Worm (Caenorhabditis elegans): ENCODE data around the gene srx-96.

Gene srx-96

DNA sequence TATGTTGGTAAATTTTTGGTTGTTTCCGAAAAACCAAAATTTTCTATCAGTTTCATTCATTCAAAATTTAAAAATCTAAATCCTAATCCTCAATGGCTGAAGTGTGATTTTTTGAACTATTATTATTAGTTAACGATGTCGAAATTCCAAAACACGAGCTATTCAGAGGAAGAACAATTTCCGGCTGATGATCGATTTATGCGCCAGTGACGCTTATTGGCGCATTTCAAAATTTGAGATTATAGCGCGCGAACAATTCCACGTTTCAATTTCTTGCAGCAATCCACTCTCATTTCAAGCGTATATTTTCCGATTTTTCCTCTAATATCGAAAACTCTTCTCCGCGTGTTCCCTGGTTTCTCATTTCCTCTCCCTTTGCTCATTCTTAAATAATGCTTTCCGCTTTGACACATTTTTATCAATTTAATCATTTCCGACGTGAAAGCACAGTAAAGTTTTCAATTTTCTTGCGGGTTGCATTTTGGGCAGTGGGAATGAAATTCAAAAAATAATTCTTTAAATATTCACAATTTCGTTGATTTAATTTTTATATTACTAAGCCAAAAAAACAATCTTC, 46.7 kb upstream of the srx-96 start (continued):
- TF ChIP-seq attf-5 (GFP tag; optimal IDR thresholded peaks at IDR 0.05) = no peak
- peak; percentile 38 for TF ChIP-seq lin-40 (tag; optimal IDR thresholded peaks at IDR 0.05)
- TF ChIP-seq egl-44 (GFP tag; IDR thresholded peaks at IDR 0.05) = no peak
- no peak for TF ChIP-seq Y67H2A.10 (GFP tag; conservative IDR thresholded peaks at IDR 0.05)
- no peak for TF ChIP-seq ztf-28 (GFP tag; IDR thresholded peaks at IDR 0.05)
- TF ChIP-seq Y53G8AR.9 (GFP tag; conservative IDR thresholded peaks at IDR 0.05) = 0 out of 2 replicates have a peak, but pooled peaks have one; percentile 68
- TF ChIP-seq somi-1 (GFP tag; optimal IDR thresholded peaks at IDR 0.05) = no peak
- peak; percentile 73; the same call in 1 of the 2 replicates for TF ChIP-seq madf-6 (GFP tag; IDR thresholded peaks at IDR 0.05)
- no peak for TF ChIP-seq snpc-1.3 (tag; optimal IDR thresholded peaks at IDR 0.05; ENCODE audit: insufficient read depth)
- peak; percentile 15; the same call in 1 of the 2 replicates for TF ChIP-seq Y56A3A.18 (GFP tag; IDR thresholded peaks at IDR 0.05)
- TF ChIP-seq let-607 (tag; optimal IDR thresholded peaks at IDR 0.05) = peak in 1 of 2 experiments; percentile 19
- no peak for TF ChIP-seq aptf-2 (GFP tag; conservative IDR thresholded peaks at IDR 0.05)
- TF ChIP-seq ZK185.1 (tag; optimal IDR thresholded peaks at IDR 0.05; ENCODE audit: poor library complexity, severe bottlenecking) = peak; percentile 2
- TF ChIP-seq Y95B8A.8 (GFP tag; IDR thresholded peaks at IDR 0.05) = 0 out of 2 replicates have a peak, but pooled peaks have one; percentile 5
- no peak for TF ChIP-seq ceh-58 (GFP tag; IDR thresholded peaks at IDR 0.05)
- TF ChIP-seq die-1 (tag; optimal IDR thresholded peaks at IDR 0.05) = no peak
- TF ChIP-seq chd-7 (tag; optimal IDR thresholded peaks at IDR 0.05) = no peak
- TF ChIP-seq fkh-3 (tag; optimal IDR thresholded peaks at IDR 0.05) = no peak
- 0 out of 2 replicates have a peak, but pooled peaks have one; percentile 32 for TF ChIP-seq hmg-20 (GFP tag; IDR thresholded peaks at IDR 0.05)
- no peak for TF ChIP-seq hlh-12 (tag; optimal IDR thresholded peaks at IDR 0.05)
- no peak for TF ChIP-seq gei-17 (GFP tag; optimal IDR thresholded peaks at IDR 0.05)
- TF ChIP-seq nfyb-1 (GFP tag; IDR thresholded peaks at IDR 0.05) = no peak
- TF ChIP-seq F57A8.1 (GFP tag; optimal IDR thresholded peaks at IDR 0.05) = no peak
- TF ChIP-seq hmg-1.2 (GFP tag; IDR thresholded peaks at IDR 0.05) = no peak
- TF ChIP-seq ama-1 (optimal IDR thresholded peaks at IDR 0.05) = no peak
- no peak for TF ChIP-seq ama-1 (GFP tag; optimal IDR thresholded peaks at IDR 0.05)
- peak; percentile 23; the same call in 1 of the 2 replicates for TF ChIP-seq hsf-1 (GFP tag; IDR thresholded peaks at IDR 0.05)
- no peak for TF ChIP-seq mes-4 (tag; optimal IDR thresholded peaks at IDR 0.05)
- TF ChIP-seq lsy-27 (tag; optimal IDR thresholded peaks at IDR 0.05; ENCODE audit: borderline replicate concordance, insufficient read depth) = no peak
- no peak for TF ChIP-seq lir-1 (GFP tag; conservative IDR thresholded peaks at IDR 0.05)
- TF ChIP-seq hrde-1 (tag; optimal IDR thresholded peaks at IDR 0.05; ENCODE audit: borderline replicate concordance) = no peak
- peak; percentile 42 for TF ChIP-seq F33H1.4 (GFP tag; IDR thresholded peaks at IDR 0.05)
- TF ChIP-seq pbrm-1 (GFP tag; IDR thresholded peaks at IDR 0.05) = peak; percentile 60
- no peak for TF ChIP-seq bed-2 (GFP tag; IDR thresholded peaks at IDR 0.05)
- no peak for TF ChIP-seq nhr-90 (tag; optimal IDR thresholded peaks at IDR 0.05)
- no peak for TF ChIP-seq F23B12.7 (tag; optimal IDR thresholded peaks at IDR 0.05; ENCODE audit: insufficient read depth)
- TF ChIP-seq ztf-22 (GFP tag; optimal IDR thresholded peaks at IDR 0.05) = peak; percentile 11
- TF ChIP-seq unc-130 (GFP tag; optimal IDR thresholded peaks at IDR 0.05) = no peak
- no peak for TF ChIP-seq F52B5.7 (tag; optimal IDR thresholded peaks at IDR 0.05)
- TF ChIP-seq repo-1 (tag; optimal IDR thresholded peaks at IDR 0.05) = no peak
- TF ChIP-seq rpc-1 (optimal IDR thresholded peaks at IDR 0.05) = no peak
- TF ChIP-seq rpc-1 (tag; optimal IDR thresholded peaks at IDR 0.05) = no peak
- TF ChIP-seq egrh-3 (GFP tag; IDR thresholded peaks at IDR 0.05) = no peak
- TF ChIP-seq lin-35 (GFP tag; optimal IDR thresholded peaks at IDR 0.05) = peak in 2 of 3 experiments; percentile 12 to 73
- TF ChIP-seq B0261.1 (tag; optimal IDR thresholded peaks at IDR 0.05) = no peak
- TF ChIP-seq xnd-1 (tag; optimal IDR thresholded peaks at IDR 0.05) = peak; percentile 20
- peak; percentile 53 for TF ChIP-seq athp-1 (tag; optimal IDR thresholded peaks at IDR 0.05)
- TF ChIP-seq ceh-40 (GFP tag; IDR thresholded peaks at IDR 0.05) = 0 out of 2 replicates have a peak, but pooled peaks have one; percentile 22
